Worm (Caenorhabditis elegans): ENCODE data around the gene B0281.5.

ce11 chrII:2289441-2289840, 11.3 kb downstream of the B0281.5 start:
- no peak for TF ChIP-seq B0035.1 (tag; optimal IDR thresholded peaks at IDR 0.05)
- no peak for TF ChIP-seq ZK185.1 (tag; optimal IDR thresholded peaks at IDR 0.05; ENCODE audit: poor library complexity, severe bottlenecking)
- TF ChIP-seq F57A8.1 (GFP tag; optimal IDR thresholded peaks at IDR 0.05), result no peak

All from whole organism, young adult.